Worm (Caenorhabditis elegans) whole organism, L4 larva: ENCODE data around the gene cone-1.

Source experiments
- D1046.2 ChIP-seq: fragments of 200-800 bp; sonication (Bioruptor generic); IDR thresholded peaks from 2 replicates; pipeline ENCODE4 v1.3.6; 2022; ENCODE audit warnings: missing genetic modification characterization, missing compliant biosample characterization
- F10B5.3 ChIP-seq: sonication (generic microtip); optimal IDR thresholded peaks from 2 replicates; lab custom pipeline; 2016; ENCODE audit warnings: mild to moderate bottlenecking, missing genetic modification characterization, missing compliant biosample characterization
- F44E2.7 ChIP-seq: fragments of 200-800 bp; sonication (Bioruptor generic); IDR thresholded peaks from 2 replicates; pipeline ENCODE4 v2.1.2; 2022; ENCODE audit warnings: missing genetic modification characterization, missing compliant biosample characterization
- R02D3.7 ChIP-seq: fragments of 150-350 bp; sonication (generic microtip); optimal IDR thresholded peaks from 3 replicates; lab custom pipeline; 2014; ENCODE audit warnings: missing biosample characterization, missing genetic modification characterization
- Y48G9A.11 ChIP-seq: fragments of 200-800 bp; sonication (Bioruptor generic); IDR thresholded peaks from 2 replicates; pipeline ENCODE4 v1.3.6; 2022; ENCODE audit warnings: missing genetic modification reagents, missing genetic modification characterization, missing compliant biosample characterization
- Y5F2A.4 ChIP-seq: fragments of 200-800 bp; sonication (Bioruptor generic); optimal IDR thresholded peaks from 2 replicates; lab custom pipeline; 2018; ENCODE audit warnings: mild to moderate bottlenecking, missing genetic modification characterization, missing compliant biosample characterization
- Y75B8A.6 ChIP-seq: fragments of 200-800 bp; sonication (Bioruptor generic); IDR thresholded peaks from 2 replicates; pipeline ENCODE4 v1.3.6; 2022; ENCODE audit warnings: missing genetic modification reagents, missing genetic modification characterization, missing compliant biosample characterization
- ZK546.5 ChIP-seq, 2 experiments: sonication (generic microtip); optimal IDR thresholded peaks; 2 replicates each; lab custom pipeline; 2017; ENCODE audit warnings: missing biosample characterization in 2 of 2, missing genetic modification characterization in 2 of 2
- ama-1 ChIP-seq: fragments of 150-350 bp; optimal IDR thresholded peaks from 2 replicates; lab custom pipeline; 2014; ENCODE audit warnings: inconsistent platforms, mixed read lengths
- arid-1 ChIP-seq: fragments of 200-800 bp; sonication (Bioruptor generic); conservative IDR thresholded peaks from 2 replicates; pipeline ENCODE4 v1.3.6; 2022; ENCODE audit warnings: missing genetic modification reagents, missing genetic modification characterization, missing compliant biosample characterization
- ceh-28 ChIP-seq: fragments of 150-350 bp; optimal IDR thresholded peaks from 2 replicates; lab custom pipeline; 2014; ENCODE audit warnings: missing biosample characterization, missing genetic modification reagents, missing genetic modification characterization
- ceh-32 ChIP-seq: sonication (generic microtip); optimal IDR thresholded peaks from 2 replicates; lab custom pipeline; 2016; ENCODE audit warnings: mild to moderate bottlenecking, missing genetic modification characterization, missing compliant biosample characterization; ENCODE audit not compliant: poor library complexity
- ceh-44 ChIP-seq: fragments of 200-800 bp; sonication (Bioruptor generic); IDR thresholded peaks from 2 replicates; pipeline ENCODE4 v1.3.6; 2022; ENCODE audit warnings: missing genetic modification reagents, missing genetic modification characterization, missing compliant biosample characterization
- ceh-62 ChIP-seq: sonication (generic microtip); optimal IDR thresholded peaks from 2 replicates; lab custom pipeline; 2017; ENCODE audit warnings: missing biosample characterization, missing genetic modification characterization
- ces-1 ChIP-seq: fragments of 150-350 bp; sonication (generic microtip); optimal IDR thresholded peaks from 4 replicates; lab custom pipeline; 2014; ENCODE audit warnings: missing biosample characterization, missing genetic modification reagents, missing genetic modification characterization
- cey-2 ChIP-seq: sonication (generic microtip); optimal IDR thresholded peaks from 3 replicates; lab custom pipeline; 2017; ENCODE audit warnings: missing genetic modification characterization, mild to moderate bottlenecking, missing compliant biosample characterization, antibody characterized with exemption, borderline replicate concordance; ENCODE audit not compliant: insufficient read depth
- daf-19 ChIP-seq: fragments of 200-800 bp; sonication (Bioruptor generic); conservative IDR thresholded peaks from 2 replicates; pipeline ENCODE4 v1.3.6; 2022; ENCODE audit warnings: missing genetic modification characterization, missing compliant biosample characterization
- dmd-9 ChIP-seq: fragments of 200-800 bp; sonication (Bioruptor generic); IDR thresholded peaks from 2 replicates; pipeline ENCODE4 v1.3.6; 2022; ENCODE audit warnings: missing genetic modification reagents, missing genetic modification characterization, missing compliant biosample characterization
- dpl-1 ChIP-seq: fragments of 150-350 bp; optimal IDR thresholded peaks from 2 replicates; lab custom pipeline; 2014; ENCODE audit warnings: missing biosample characterization, missing genetic modification reagents, missing genetic modification characterization
- duxl-1 ChIP-seq: sonication (generic microtip); optimal IDR thresholded peaks from 2 replicates; lab custom pipeline; 2016; ENCODE audit warnings: mild to moderate bottlenecking, missing genetic modification characterization, moderate library complexity, missing compliant biosample characterization; ENCODE audit not compliant: poor library complexity
- hif-1 ChIP-seq, 2 experiments: sonication (generic microtip); optimal IDR thresholded peaks; 2 replicates each; lab custom pipeline; 2016 to 2017; ENCODE audit warnings: missing compliant biosample characterization in 2 of 2, missing genetic modification characterization in 2 of 2, missing genetic modification reagents in 2 of 2, missing genotype in 2 of 2, mild to moderate bottlenecking in 1 of 2
- lin-15B ChIP-seq: fragments of 150-350 bp; sonication (generic microtip); optimal IDR thresholded peaks from 3 replicates; lab custom pipeline; 2014; ENCODE audit warnings: missing biosample characterization, missing genetic modification characterization
- lin-39 ChIP-seq: fragments of 150-350 bp; optimal IDR thresholded peaks from 2 replicates; lab custom pipeline; 2014; ENCODE audit warnings: missing biosample characterization, missing genetic modification reagents, missing genetic modification characterization
- mdl-1 ChIP-seq, 2 experiments: fragments of 150-350 bp in 1 of 2; sonication (generic microtip) in 1 of 2; optimal IDR thresholded peaks; 2 replicates each; lab custom pipeline; 2014 to 2017; ENCODE audit warnings: missing biosample characterization in 2 of 2, missing genetic modification characterization in 2 of 2
- mes-2 ChIP-seq: sonication (generic microtip); optimal IDR thresholded peaks from 2 replicates; lab custom pipeline; 2016; ENCODE audit warnings: missing genotype, mild to moderate bottlenecking, missing genetic modification characterization, missing compliant biosample characterization; ENCODE audit not compliant: poor library complexity, severe bottlenecking
- mxl-3 ChIP-seq: fragments of 200-800 bp; sonication (Bioruptor generic); optimal IDR thresholded peaks from 2 replicates; lab custom pipeline; 2018; ENCODE audit warnings: mild to moderate bottlenecking, missing genetic modification characterization, missing compliant biosample characterization
- nhr-10 ChIP-seq: fragments of 150-350 bp; optimal IDR thresholded peaks from 2 replicates; lab custom pipeline; 2014; ENCODE audit warnings: missing biosample characterization, missing genetic modification characterization
- nhr-102 ChIP-seq: sonication (generic microtip); optimal IDR thresholded peaks from 2 replicates; lab custom pipeline; 2016; ENCODE audit warnings: mild to moderate bottlenecking, missing genetic modification characterization, moderate library complexity, missing compliant biosample characterization
- nhr-237 ChIP-seq: sonication (generic microtip); optimal IDR thresholded peaks from 2 replicates; lab custom pipeline; 2017; ENCODE audit warnings: missing biosample characterization, missing genetic modification characterization
- nhr-41 ChIP-seq: fragments of 200-800 bp; sonication (Bioruptor generic); IDR thresholded peaks from 2 replicates; pipeline ENCODE4 v1.3.6; 2022; ENCODE audit warnings: missing genetic modification reagents, missing genetic modification characterization, missing compliant biosample characterization
- nhr-48 ChIP-seq: sonication (generic microtip); optimal IDR thresholded peaks from 2 replicates; lab custom pipeline; 2016; ENCODE audit warnings: mild to moderate bottlenecking, missing genetic modification characterization, missing compliant biosample characterization
- nhr-77 ChIP-seq: fragments of 150-350 bp; optimal IDR thresholded peaks from 2 replicates; lab custom pipeline; 2014; ENCODE audit warnings: missing biosample characterization, missing genetic modification characterization
- pha-4 ChIP-seq, 2 experiments: fragments of 150-350 bp in 1 of 2; fragments of 200-800 bp in 1 of 2; sonication (Bioruptor generic) in 1 of 2; IDR thresholded peaks in 1 of 2; optimal IDR thresholded peaks in 1 of 2; 2 replicates each; pipeline versions ENCODE4 v1.3.6 to Lab custom; 2014 to 2022; ENCODE audit warnings: missing genetic modification characterization in 2 of 2, missing genetic modification reagents in 2 of 2, missing biosample characterization in 1 of 2, missing compliant biosample characterization in 1 of 2
- pqm-1 ChIP-seq: sonication (generic microtip); optimal IDR thresholded peaks from 2 replicates; lab custom pipeline; 2017; ENCODE audit warnings: missing biosample characterization, missing genetic modification characterization
- sdz-12 ChIP-seq: fragments of 200-800 bp; sonication (Bioruptor generic); optimal IDR thresholded peaks from 2 replicates; lab custom pipeline; 2018; ENCODE audit warnings: mild to moderate bottlenecking, missing genetic modification characterization, missing compliant biosample characterization
- set-16 ChIP-seq: fragments of 200-800 bp; sonication (Bioruptor generic); IDR thresholded peaks from 2 replicates; pipeline ENCODE4 v1.3.6; 2022; ENCODE audit warnings: missing genetic modification reagents, missing genetic modification characterization, missing compliant biosample characterization
- skn-1 ChIP-seq: fragments of 150-350 bp; optimal IDR thresholded peaks from 2 replicates; lab custom pipeline; 2014; ENCODE audit warnings: missing biosample characterization, missing genetic modification characterization
- snpc-1.2 ChIP-seq: fragments of 200-800 bp; sonication (Bioruptor generic); IDR thresholded peaks from 2 replicates; pipeline ENCODE4 v1.3.6; 2022; ENCODE audit warnings: missing genetic modification reagents, missing genetic modification characterization, missing compliant biosample characterization
- spr-1 ChIP-seq: sonication (generic microtip); optimal IDR thresholded peaks from 2 replicates; lab custom pipeline; 2016; ENCODE audit warnings: mild to moderate bottlenecking, missing genetic modification characterization, missing compliant biosample characterization
- spr-3 ChIP-seq: fragments of 200-800 bp; sonication (Bioruptor generic); optimal IDR thresholded peaks from 2 replicates; lab custom pipeline; 2018; ENCODE audit warnings: mild to moderate bottlenecking, missing genetic modification characterization, missing compliant biosample characterization
- tra-1 ChIP-seq: fragments of 200-800 bp; sonication (Bioruptor generic); IDR thresholded peaks from 2 replicates; pipeline ENCODE4 v1.3.6; 2022; ENCODE audit warnings: missing genetic modification reagents, missing genetic modification characterization, missing compliant biosample characterization
- unc-39 ChIP-seq: sonication (generic microtip); optimal IDR thresholded peaks from 2 replicates; lab custom pipeline; 2017; ENCODE audit warnings: missing biosample characterization, missing genetic modification characterization
- zag-1 ChIP-seq: fragments of 150-350 bp; optimal IDR thresholded peaks from 2 replicates; lab custom pipeline; 2014; ENCODE audit warnings: missing biosample characterization, missing genetic modification characterization
- zfp-3 ChIP-seq: fragments of 200-800 bp; sonication (Bioruptor generic); conservative IDR thresholded peaks from 2 replicates; pipeline ENCODE4 v1.3.6; 2022; ENCODE audit warnings: missing genetic modification reagents, missing genetic modification characterization, missing compliant biosample characterization
- zip-11 ChIP-seq: fragments of 200-800 bp; sonication (Bioruptor generic); IDR thresholded peaks from 2 replicates; pipeline ENCODE4 v1.3.6; 2022; ENCODE audit warnings: missing genetic modification characterization, missing compliant biosample characterization
- zip-2 ChIP-seq: fragments of 150-350 bp; optimal IDR thresholded peaks from 2 replicates; lab custom pipeline; 2014; ENCODE audit warnings: missing biosample characterization, missing genetic modification characterization
- ztf-11 ChIP-seq: fragments of 150-350 bp; optimal IDR thresholded peaks from 2 replicates; lab custom pipeline; 2014; ENCODE audit warnings: missing biosample characterization, missing genetic modification characterization
- ztf-7 ChIP-seq: fragments of 150-350 bp; optimal IDR thresholded peaks from 2 replicates; lab custom pipeline; 2014; ENCODE audit warnings: missing biosample characterization, missing genetic modification characterization

The cone-1 gene

DNA sequence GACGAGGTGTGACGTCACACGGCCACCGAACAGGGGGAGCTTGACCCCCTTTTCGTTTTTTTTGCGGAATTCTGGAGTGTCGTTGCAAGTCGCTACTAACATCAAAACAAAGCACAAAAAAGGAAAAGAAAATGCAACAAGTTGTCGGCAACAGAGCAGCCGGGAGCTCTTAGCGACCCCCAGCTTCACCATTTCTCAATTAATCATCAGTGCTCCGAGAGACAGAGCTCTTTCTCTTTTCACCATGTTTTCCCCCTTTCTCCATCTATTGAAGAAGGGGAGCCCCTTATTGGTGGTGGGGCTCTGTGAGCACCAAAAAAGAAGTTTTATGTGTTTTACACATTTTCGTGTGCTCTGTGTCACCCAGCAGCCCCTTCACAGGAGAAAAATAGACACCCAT, 23.2 kb downstream of the cone-1 start:
- TF ChIP-seq Y48G9A.11 (GFP tag; lab: Robert Waterston, UW) (no peak), ama-1 (lab: Kevin White, UChicago) (no peak), nhr-102 (tag; lab: Kevin White, UChicago) (no peak), pha-4 (GFP tag; IDR thresholded peaks at IDR 0.05; lab: Robert Waterston, UW) (no peak), pha-4 (tag; optimal IDR thresholded peaks at IDR 0.05; lab: Kevin White, UChicago) (no peak), zip-2 (tag; lab: Kevin White, UChicago) (no peak), cey-2 (tag; lab: Kevin White, UChicago) (no peak), spr-1 (no peak), ceh-28 (tag; lab: Kevin White, UChicago) (no peak), Y75B8A.6 (GFP tag; lab: Robert Waterston, UW) (no peak), ceh-44 (GFP tag; lab: Robert Waterston, UW) (no peak), D1046.2 (GFP tag; lab: Robert Waterston, UW) (no peak), lin-15B (tag; lab: Kevin White, UChicago) (no peak), duxl-1 (tag; lab: Kevin White, UChicago) (no peak), Y5F2A.4 (GFP tag; lab: Kevin White, UChicago) (no peak), snpc-1.2 (GFP tag; lab: Robert Waterston, UW) (no peak), F44E2.7 (GFP tag; lab: Robert Waterston, UW) (no peak), pqm-1 (no peak), zfp-3 (GFP tag; lab: Robert Waterston, UW) (no peak), zag-1 (tag; lab: Kevin White, UChicago) (no peak)

DNA sequence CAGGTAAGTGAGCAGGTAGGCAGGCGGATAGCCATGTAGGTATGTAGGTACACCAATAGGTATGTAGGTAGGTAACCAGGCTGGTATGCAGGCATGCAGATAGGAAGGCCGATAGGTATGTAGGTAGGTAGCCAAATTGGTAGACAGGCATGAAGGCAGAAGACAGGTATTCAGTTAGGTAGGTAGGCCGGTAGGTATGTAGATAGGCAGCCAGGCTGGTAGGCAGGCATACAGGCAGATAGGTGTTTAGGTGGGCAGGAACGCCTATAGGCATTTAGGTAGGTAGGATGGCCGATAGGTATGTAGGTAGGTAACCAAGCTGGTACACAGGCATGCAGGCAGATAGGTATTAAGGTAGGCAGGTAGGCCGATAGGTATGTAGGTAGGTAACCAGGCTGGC, 30.4 kb downstream of the cone-1 start:
- TF ChIP-seq dpl-1 (GFP tag; lab: Kevin White, UChicago) (no peak), skn-1 (tag; lab: Kevin White, UChicago) (no peak), nhr-237 (tag; lab: Kevin White, UChicago) (no peak), dmd-9 (GFP tag; lab: Robert Waterston, UW) (no peak), Y75B8A.6 (GFP tag; lab: Robert Waterston, UW) (no peak), daf-19 (GFP tag; lab: Robert Waterston, UW) (no peak), nhr-10 (tag; lab: Kevin White, UChicago) (no peak), Y48G9A.11 (GFP tag; lab: Robert Waterston, UW) (no peak), sdz-12 (no peak), unc-39 (tag; lab: Kevin White, UChicago) (no peak), spr-3 (GFP tag; lab: Kevin White, UChicago) (no peak), ceh-62 (tag; lab: Kevin White, UChicago) (no peak), lin-39 (tag; lab: Kevin White, UChicago) (no peak), mdl-1 (tag; optimal IDR thresholded peaks at IDR 0.05; lab: Kevin White, UChicago) (no peak), zip-11 (GFP tag; lab: Robert Waterston, UW) (no peak), ztf-7 (tag; lab: Kevin White, UChicago) (no peak), nhr-41 (no peak), zfp-3 (GFP tag; lab: Robert Waterston, UW) (no peak), arid-1 (GFP tag; lab: Robert Waterston, UW) (no peak)
- TF ChIP-seq, all 104 proteins: peak for 0

DNA sequence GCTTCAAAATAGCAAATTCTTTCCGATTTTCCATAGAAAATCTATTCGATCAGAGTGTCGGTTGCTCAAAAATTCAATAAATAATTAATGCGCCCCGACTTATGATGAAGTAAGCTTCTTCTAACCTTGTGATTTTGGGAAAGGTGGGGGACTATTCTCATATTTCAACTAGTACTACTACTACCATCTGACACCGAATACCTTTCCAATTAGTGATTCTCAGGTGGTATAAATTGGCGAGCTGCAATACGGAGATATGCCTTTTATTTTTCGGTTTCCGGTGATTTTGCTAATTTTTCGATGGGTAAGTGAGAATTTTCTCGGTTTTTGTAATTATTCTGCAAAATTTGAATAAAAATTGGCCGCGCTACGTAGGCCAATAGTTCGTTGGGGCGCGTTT, 31.0 kb downstream of the cone-1 start, which contains the start of gene nhr-239:
TSS of gene nhr-239 (plus strand) at position 301 of the 400 bp plus-strand sequence.
- no peak for TF ChIP-seq ceh-28 (tag; lab: Kevin White, UChicago)
- no peak for TF ChIP-seq nhr-48
- TF ChIP-seq ces-1 (GFP tag; lab: Kevin White, UChicago), result no peak
- no peak for TF ChIP-seq dmd-9 (GFP tag; lab: Robert Waterston, UW)
- no peak for TF ChIP-seq spr-3 (GFP tag; lab: Kevin White, UChicago)
- no peak for TF ChIP-seq ceh-32
- no peak for TF ChIP-seq tra-1 (GFP tag; lab: Robert Waterston, UW)
- TF ChIP-seq set-16, result no peak
- no peak for TF ChIP-seq ztf-11
- TF ChIP-seq mes-2 (tag; lab: Kevin White, UChicago), result no peak
- no peak for TF ChIP-seq hif-1 (tag; optimal IDR thresholded peaks at IDR 0.05; lab: Kevin White, UChicago)
- TF ChIP-seq F10B5.3 (tag; lab: Kevin White, UChicago), result no peak
- TF ChIP-seq nhr-77, result no peak
- no peak for TF ChIP-seq ZK546.5 (tag; optimal IDR thresholded peaks at IDR 0.05; lab: Kevin White, UChicago)
- no peak for TF ChIP-seq Y5F2A.4 (GFP tag; lab: Kevin White, UChicago)
- TF ChIP-seq spr-1, result no peak
- no peak for TF ChIP-seq mxl-3 (GFP tag; lab: Kevin White, UChicago)
- no peak for TF ChIP-seq R02D3.7 (tag; lab: Kevin White, UChicago)
